Fruit fly (Drosophila melanogaster) whole organism, adult: ENCODE data around the gene Rbcn-3A.

ENCODE experiments used
- CG1620 ChIP-seq: fragments of 200-800 bp; sonication (Bioruptor generic); optimal IDR thresholded peaks from 2 replicates; lab custom pipeline; 2016; ENCODE audit warnings: missing biosample characterization, missing genetic modification characterization
- CG7045 ChIP-seq: fragments of 200-800 bp; sonication (Bioruptor generic); optimal IDR thresholded peaks from 2 replicates; lab custom pipeline; 2017; ENCODE audit warnings: missing biosample characterization, mild to moderate bottlenecking, missing genetic modification characterization
- Crg-1 ChIP-seq: fragments of 200-800 bp; sonication (Bioruptor generic); optimal IDR thresholded peaks from 2 replicates; lab custom pipeline; 2016; ENCODE audit warnings: missing biosample characterization, missing genetic modification characterization
- toe ChIP-seq: fragments of 200-800 bp; sonication (Bioruptor generic); optimal IDR thresholded peaks from 2 replicates; lab custom pipeline; 2016; ENCODE audit warnings: missing biosample characterization, missing genetic modification characterization

- TF ChIP-seq toe (GFP tag; lab: Kevin White, UChicago) (no peak), Crg-1 (no peak), CG1620 (GFP tag; lab: Kevin White, UChicago) (no peak), CG7045 (GFP tag; lab: Kevin White, UChicago) (no peak)
These were observed 55.5 kb downstream of the Rbcn-3A start, which contains the start of gene CG43090 for dm6 chrX:6199791-6200190.
